Worm (Caenorhabditis elegans): Measurements from ENCODE around the gene T06A1.5.

The T06A1.5 gene

ce11 chrV:1969690-1970089 is 42.7 kb downstream of the T06A1.5 start:
- TF ChIP-seq mdt-29 (GFP tag; IDR thresholded peaks at IDR 0.05) (no peak), daf-19 (GFP tag; conservative IDR thresholded peaks at IDR 0.05) (no peak), unc-39 (tag; optimal IDR thresholded peaks at IDR 0.05) (no peak), unc-62 (GFP tag; optimal IDR thresholded peaks at IDR 0.05 in 1 of 2) (peak in 1 of 2 experiments; percentile 95), unc-62 (tag; optimal IDR thresholded peaks at IDR 0.05) (no peak)

- no peak for TF ChIP-seq F26F4.8 (GFP tag; conservative IDR thresholded peaks at IDR 0.05)
- TF ChIP-seq nhr-42 (GFP tag; IDR thresholded peaks at IDR 0.05): no peak
- TF ChIP-seq arid-1 (GFP tag; conservative IDR thresholded peaks at IDR 0.05): no peak
Measured at ce11 chrV:1975049-1975448, 48.0 kb downstream of the T06A1.5 start, which contains the start of gene fbxa-201. Gene fbxa-201, plus strand, starts transcription at chrV:1975349.

ce11 chrV:1978968-1979367 is 51.9 kb downstream of the T06A1.5 start, which contains the start of gene T08B1.4:
Gene T08B1.4, plus strand, starts transcription at chrV:1979268.
- TF ChIP-seq jun-1 (tag; optimal IDR thresholded peaks at IDR 0.05): no peak
- no peak for TF ChIP-seq ceh-82 (tag; optimal IDR thresholded peaks at IDR 0.05)
- no peak for TF ChIP-seq sdz-12 (GFP tag; optimal IDR thresholded peaks at IDR 0.05)
- no peak for TF ChIP-seq lin-13 (GFP tag; optimal IDR thresholded peaks at IDR 0.05)
- no peak for TF ChIP-seq lin-29 (GFP tag; IDR thresholded peaks at IDR 0.05)
- TF ChIP-seq lin-1 (GFP tag; IDR thresholded peaks at IDR 0.05): no peak
- no peak for TF ChIP-seq F49E8.2 (tag; optimal IDR thresholded peaks at IDR 0.05; ENCODE audit: borderline replicate concordance)
- no peak for TF ChIP-seq mdt-29 (GFP tag; IDR thresholded peaks at IDR 0.05)
